Fruit fly (Drosophila melanogaster) whole organism, embryonic: ENCODE results near the gene Gfat2.

ENCODE experiments used
- BEAF-32 ChIP-seq: fragments of 200-800 bp; sonication (Bioruptor generic); optimal IDR thresholded peaks from 3 replicates; lab custom pipeline; 2017; ENCODE audit warnings: missing biosample characterization, missing genetic modification characterization, mild to moderate bottlenecking, moderate library complexity, missing genetic modification reagents
- CG10267 ChIP-seq: fragments of 200-800 bp; sonication (Bioruptor generic); optimal IDR thresholded peaks from 2 replicates; lab custom pipeline; 2018; ENCODE audit warnings: missing biosample characterization, mild to moderate bottlenecking, missing genetic modification characterization, moderate library complexity
- CG11695 ChIP-seq: fragments of 200-800 bp; sonication (Bioruptor generic); IDR thresholded peaks from 3 replicates; pipeline ENCODE4 v1.3.6; 2022; ENCODE audit warnings: missing biosample characterization, missing genetic modification characterization
- CG13296 ChIP-seq: fragments of 200-800 bp; sonication (Bioruptor generic); optimal IDR thresholded peaks from 3 replicates; lab custom pipeline; 2018; ENCODE audit warnings: missing biosample characterization, mild to moderate bottlenecking, missing genetic modification characterization
- CG13775 ChIP-seq: fragments of 200-800 bp; sonication (Bioruptor generic); optimal IDR thresholded peaks from 3 replicates; lab custom pipeline; 2017; ENCODE audit warnings: missing biosample characterization, mild to moderate bottlenecking, missing genetic modification characterization
- CG15073 ChIP-seq: fragments of 200-800 bp; sonication (Bioruptor generic); optimal IDR thresholded peaks from 2 replicates; lab custom pipeline; 2016; ENCODE audit warnings: missing biosample characterization, missing genetic modification characterization
- CG1602 ChIP-seq: fragments of 200-800 bp; sonication (Bioruptor generic); optimal IDR thresholded peaks from 3 replicates; lab custom pipeline; 2016; ENCODE audit warnings: missing biosample characterization, missing genetic modification characterization
- CG1603 ChIP-seq: fragments of 200-800 bp; sonication (Bioruptor generic); optimal IDR thresholded peaks from 2 replicates; lab custom pipeline; 2019; ENCODE audit warnings: missing biosample characterization, mild to moderate bottlenecking, missing genetic modification characterization, moderate library complexity
- CG16779 ChIP-seq: fragments of 200-800 bp; sonication (Bioruptor generic); IDR thresholded peaks from 2 replicates; pipeline ENCODE4 v1.3.6; 2022; ENCODE audit warnings: missing biosample characterization, missing genetic modification characterization
- CG16813 ChIP-seq: fragments of 200-800 bp; sonication (Bioruptor generic); IDR thresholded peaks from 3 replicates; pipeline ENCODE4 v1.3.6; 2022; ENCODE audit warnings: missing biosample characterization, missing genetic modification characterization; ENCODE audit not compliant: partially characterized antibody
- CG16863 ChIP-seq: fragments of 200-800 bp; sonication (Bioruptor generic); optimal IDR thresholded peaks from 3 replicates; lab custom pipeline; 2016; ENCODE audit warnings: missing biosample characterization, missing genetic modification characterization
- CG1792 ChIP-seq: fragments of 200-800 bp; sonication (Bioruptor generic); optimal IDR thresholded peaks from 2 replicates; lab custom pipeline; 2016; ENCODE audit warnings: missing biosample characterization, missing genetic modification characterization
- CG3407 ChIP-seq: fragments of 200-800 bp; sonication (Bioruptor generic); optimal IDR thresholded peaks from 2 replicates; lab custom pipeline; 2018; ENCODE audit warnings: missing biosample characterization, mild to moderate bottlenecking, missing genetic modification characterization
- CG34422 ChIP-seq: fragments of 200-800 bp; sonication (Bioruptor generic); IDR thresholded peaks from 3 replicates; pipeline ENCODE4 v1.3.6; 2022; ENCODE audit warnings: missing biosample characterization, missing genetic modification characterization
- CG6175 ChIP-seq: fragments of 200-800 bp; sonication (Bioruptor generic); IDR thresholded peaks from 3 replicates; pipeline ENCODE4 v1.3.6; 2022; ENCODE audit warnings: missing biosample characterization, missing genetic modification characterization
- CG9876 ChIP-seq: fragments of 200-800 bp; sonication (Bioruptor generic); optimal IDR thresholded peaks from 2 replicates; lab custom pipeline; 2016; ENCODE audit warnings: missing biosample characterization, missing genetic modification characterization
- CoRest ChIP-seq: fragments of 200-800 bp; sonication (Bioruptor generic); optimal IDR thresholded peaks from 3 replicates; lab custom pipeline; 2018; ENCODE audit warnings: missing biosample characterization, mild to moderate bottlenecking, missing genetic modification characterization, moderate library complexity
- Dip2 ChIP-seq: fragments of 200-800 bp; sonication (Bioruptor generic); IDR thresholded peaks from 2 replicates; pipeline ENCODE4 v1.3.6; 2022; ENCODE audit warnings: missing biosample characterization, missing genetic modification characterization
- Fer3 ChIP-seq: fragments of 200-800 bp; sonication (Bioruptor generic); optimal IDR thresholded peaks from 2 replicates; lab custom pipeline; 2018; ENCODE audit warnings: missing biosample characterization, mild to moderate bottlenecking, missing genetic modification characterization, moderate library complexity
- Lpt ChIP-seq: fragments of >200 bp; optimal IDR thresholded peaks from 2 replicates; lab custom pipeline; 2018; ENCODE audit warnings: missing biosample characterization, missing genetic modification characterization
- MESR4 ChIP-seq: fragments of 200-800 bp; sonication (Bioruptor generic); optimal IDR thresholded peaks from 2 replicates; lab custom pipeline; 2018; ENCODE audit warnings: missing biosample characterization, mild to moderate bottlenecking, missing genetic modification characterization, moderate library complexity
- Myb ChIP-seq: fragments of 200-800 bp; sonication (Bioruptor generic); optimal IDR thresholded peaks from 2 replicates; lab custom pipeline; 2016; ENCODE audit warnings: missing biosample characterization, missing genetic modification characterization
- Nf-YA ChIP-seq: fragments of 200-800 bp; sonication (Bioruptor generic); IDR thresholded peaks from 2 replicates; pipeline ENCODE4 v1.3.6; 2022; ENCODE audit warnings: missing biosample characterization, missing genetic modification characterization
- Optix ChIP-seq: fragments of 200-800 bp; sonication (Bioruptor generic); IDR thresholded peaks from 3 replicates; pipeline ENCODE4 v1.3.6; 2022; ENCODE audit warnings: missing biosample characterization, missing genetic modification characterization
- PHDP ChIP-seq: fragments of 200-800 bp; sonication (Bioruptor generic); optimal IDR thresholded peaks from 3 replicates; lab custom pipeline; 2018; ENCODE audit warnings: missing biosample characterization, mild to moderate bottlenecking, missing genetic modification characterization, moderate library complexity
- Scr ChIP-seq: fragments of 200-800 bp; sonication (Bioruptor generic); IDR thresholded peaks from 2 replicates; pipeline ENCODE4 v1.3.6; 2022; ENCODE audit warnings: missing biosample characterization, missing genetic modification characterization; ENCODE audit not compliant: partially characterized antibody
- Side ChIP-seq: fragments of 200-800 bp; sonication (Bioruptor generic); optimal IDR thresholded peaks from 2 replicates; lab custom pipeline; 2016; ENCODE audit warnings: missing biosample characterization, missing genetic modification characterization
- Vsx1 ChIP-seq: fragments of 200-800 bp; sonication (Bioruptor generic); optimal IDR thresholded peaks from 2 replicates; lab custom pipeline; 2017; ENCODE audit warnings: missing biosample characterization, mild to moderate bottlenecking, missing genetic modification characterization, missing genetic modification reagents
- chn ChIP-seq: fragments of 200-800 bp; sonication (Bioruptor generic); optimal IDR thresholded peaks from 2 replicates; lab custom pipeline; 2016; ENCODE audit warnings: missing biosample characterization, missing genetic modification characterization
- cwo ChIP-seq: fragments of 200-800 bp; sonication (Bioruptor generic); optimal IDR thresholded peaks from 3 replicates; lab custom pipeline; 2017; ENCODE audit warnings: missing biosample characterization, missing genetic modification characterization, mild to moderate bottlenecking, moderate library complexity, missing genetic modification reagents
- dimm ChIP-seq: fragments of 200-800 bp; sonication (Bioruptor generic); IDR thresholded peaks from 2 replicates; pipeline ENCODE4 v1.3.6; 2022; ENCODE audit warnings: missing biosample characterization, missing genetic modification characterization
- eyg ChIP-seq: fragments of 200-800 bp; sonication (Bioruptor generic); optimal IDR thresholded peaks from 3 replicates; lab custom pipeline; 2016; ENCODE audit warnings: missing biosample characterization, missing genetic modification characterization
- gcm2 ChIP-seq: fragments of 200-800 bp; sonication (Bioruptor generic); optimal IDR thresholded peaks from 2 replicates; lab custom pipeline; 2016; ENCODE audit warnings: missing biosample characterization, missing genetic modification characterization
- grn ChIP-seq: fragments of 200-800 bp; sonication (Bioruptor generic); optimal IDR thresholded peaks from 3 replicates; lab custom pipeline; 2017; ENCODE audit warnings: missing biosample characterization, missing genetic modification characterization
- hb ChIP-seq: fragments of 200-800 bp; sonication (Bioruptor generic); IDR thresholded peaks from 3 replicates; pipeline ENCODE4 v1.3.6; 2022; ENCODE audit warnings: missing biosample characterization, missing genetic modification characterization; ENCODE audit not compliant: partially characterized antibody
- her ChIP-seq: fragments of 200-800 bp; sonication (Bioruptor generic); optimal IDR thresholded peaks from 2 replicates; lab custom pipeline; 2016; ENCODE audit warnings: missing biosample characterization, missing genetic modification characterization
- ind ChIP-seq: fragments of 200-800 bp; sonication (Bioruptor generic); optimal IDR thresholded peaks from 3 replicates; lab custom pipeline; 2016; ENCODE audit warnings: missing biosample characterization, missing genetic modification characterization
- kah ChIP-seq: fragments of 200-800 bp; sonication (Bioruptor generic); optimal IDR thresholded peaks from 2 replicates; lab custom pipeline; 2018; ENCODE audit warnings: missing biosample characterization, mild to moderate bottlenecking, missing genetic modification characterization
- kni ChIP-seq: fragments of 200-800 bp; sonication (Bioruptor generic); optimal IDR thresholded peaks from 3 replicates; lab custom pipeline; 2017; ENCODE audit warnings: mild to moderate bottlenecking, missing biosample characterization, missing genetic modification reagents, missing genetic modification characterization
- lov ChIP-seq, 2 experiments: fragments of 200-800 bp in 1 of 2; fragments of >200 bp in 1 of 2; sonication (Bioruptor generic) in 1 of 2; IDR thresholded peaks in 1 of 2; optimal IDR thresholded peaks in 1 of 2; 2 replicates in 1 of 2; 3 replicates in 1 of 2; pipeline versions ENCODE4 v1.3.6 to Lab custom; 2017 to 2022; ENCODE audit warnings: missing biosample characterization in 1 of 2, missing genetic modification characterization in 1 of 2
- nau ChIP-seq: fragments of 200-800 bp; sonication (Bioruptor generic); optimal IDR thresholded peaks from 3 replicates; lab custom pipeline; 2017; ENCODE audit warnings: missing biosample characterization, mild to moderate bottlenecking, missing genetic modification characterization, missing genetic modification reagents
- pb ChIP-seq: fragments of 200-800 bp; sonication (Bioruptor generic); optimal IDR thresholded peaks from 3 replicates; lab custom pipeline; 2016; ENCODE audit warnings: missing biosample characterization, missing genetic modification characterization
- ranshi ChIP-seq: fragments of 200-800 bp; sonication (Bioruptor generic); IDR thresholded peaks from 2 replicates; pipeline ENCODE4 v1.3.6; 2022; ENCODE audit warnings: missing biosample characterization, missing genetic modification characterization
- rib ChIP-seq: fragments of 200-800 bp; sonication (Bioruptor generic); IDR thresholded peaks from 2 replicates; pipeline ENCODE4 v1.3.6; 2022; ENCODE audit warnings: missing biosample characterization, missing genetic modification characterization
- sd ChIP-seq: fragments of 200-800 bp; sonication (Bioruptor generic); optimal IDR thresholded peaks from 3 replicates; lab custom pipeline; 2018; ENCODE audit warnings: missing biosample characterization, mild to moderate bottlenecking, missing genetic modification characterization, moderate library complexity
- sob ChIP-seq: fragments of 200-800 bp; sonication (Bioruptor generic); IDR thresholded peaks from 2 replicates; pipeline ENCODE4 v1.3.6; 2022; ENCODE audit warnings: missing biosample characterization, missing genetic modification characterization
- tio ChIP-seq: fragments of 200-800 bp; sonication (Bioruptor generic); optimal IDR thresholded peaks from 2 replicates; lab custom pipeline; 2017; ENCODE audit warnings: missing biosample characterization, missing genetic modification characterization, inconsistent platforms
- usp ChIP-seq: fragments of >200 bp; optimal IDR thresholded peaks from 2 replicates; lab custom pipeline; 2017; ENCODE audit warnings: missing biosample characterization, missing genetic modification characterization
- vfl ChIP-seq: fragments of 200-800 bp; sonication (Bioruptor generic); optimal IDR thresholded peaks from 2 replicates; lab custom pipeline; 2016; ENCODE audit warnings: missing biosample characterization, missing genetic modification characterization
- zfh1 ChIP-seq: fragments of 200-800 bp; sonication (Bioruptor generic); IDR thresholded peaks from 3 replicates; pipeline ENCODE4 v1.3.6; 2022; ENCODE audit warnings: missing biosample characterization, missing genetic modification characterization

Gfat2 gene

dm6 chr3R:28332137-28332671 lies 7.4 kb downstream of the Gfat2 start (continued):
- TF ChIP-seq CG6175 (peak; percentile 58; the same call in 1 of the 3 replicates), usp (GFP tag; lab: Kevin White, UChicago) (no peak), ind (GFP tag; lab: Kevin White, UChicago) (peak; percentile 56), sd (tag; lab: Kevin White, UChicago) (peak; percentile 84), pb (GFP tag; lab: Kevin White, UChicago) (no peak), rib (0 out of 2 replicates have a peak, but pooled peaks have one; percentile 15), CG16813 (GFP tag; lab: Robert Waterston, UW) (no peak), tio (GFP tag; lab: Kevin White, UChicago) (peak; percentile 41), cwo (GFP tag; lab: Kevin White, UChicago) (peak; percentile 85), kah (GFP tag; lab: Kevin White, UChicago) (peak; percentile 61), CG1792 (GFP tag; lab: Kevin White, UChicago) (peak; percentile 22), CG1602 (GFP tag; lab: Kevin White, UChicago) (peak; percentile 32), MESR4 (GFP tag; lab: Kevin White, UChicago) (no peak), CG3407 (GFP tag; lab: Kevin White, UChicago) (peak; percentile 16), Fer3 (peak; percentile 64), BEAF-32 (GFP tag; lab: Kevin White, UChicago) (no peak), hb (GFP tag; lab: Robert Waterston, UW) (no peak), CG34422 (no peak; the same call in 2 of the 3 replicates), lov (optimal IDR thresholded peaks at IDR 0.05; lab: Kevin White, UChicago) (no peak), lov (GFP tag; IDR thresholded peaks at IDR 0.05; lab: Robert Waterston, UW) (no peak), vfl (GFP tag; lab: Kevin White, UChicago) (no peak), gcm2 (GFP tag; lab: Kevin White, UChicago) (no peak), Nf-YA (no peak), CG16779 (GFP tag; lab: Robert Waterston, UW) (peak; percentile 57), PHDP (tag; lab: Kevin White, UChicago) (peak; percentile 60), Lpt (GFP tag; lab: Kevin White, UChicago) (no peak), CG13775 (GFP tag; lab: Kevin White, UChicago) (peak; percentile 45), grn (peak; percentile 30), Vsx1 (peak; percentile 32), Myb (GFP tag; lab: Kevin White, UChicago) (peak; percentile 23), nau (peak; percentile 76), dimm (no peak), kni (GFP tag; lab: Kevin White, UChicago) (no peak), CG9876 (GFP tag; lab: Kevin White, UChicago) (no peak), Scr (GFP tag; lab: Robert Waterston, UW) (no peak), sob (GFP tag; lab: Robert Waterston, UW) (peak; percentile 53; the same call in 1 of the 2 replicates), ranshi (0 out of 2 replicates have a peak, but pooled peaks have one; percentile 60), zfh1 (GFP tag; lab: Robert Waterston, UW) (peak; percentile 36; the same call in 1 of the 3 replicates), eyg (GFP tag; lab: Kevin White, UChicago) (peak; percentile 24), her (no peak), CG13296 (peak; percentile 56), Side (GFP tag; lab: Kevin White, UChicago) (peak; percentile 4), CG1603 (tag; lab: Kevin White, UChicago) (peak; percentile 4), chn (peak; percentile 3), CoRest (peak; percentile 73), CG16863 (GFP tag; lab: Kevin White, UChicago) (peak; percentile 33), Dip2 (GFP tag; lab: Robert Waterston, UW) (no peak), CG10267 (tag; lab: Kevin White, UChicago) (peak; percentile 36), CG11695 (GFP tag; lab: Robert Waterston, UW) (peak; percentile 70), CG15073 (GFP tag; lab: Kevin White, UChicago) (no peak), Optix (GFP tag; lab: Robert Waterston, UW) (peak; percentile 36; the same call in 1 of the 3 replicates)
